Worm (Caenorhabditis elegans): Measurements from ENCODE around the gene Y34B4A.10.

DNA sequence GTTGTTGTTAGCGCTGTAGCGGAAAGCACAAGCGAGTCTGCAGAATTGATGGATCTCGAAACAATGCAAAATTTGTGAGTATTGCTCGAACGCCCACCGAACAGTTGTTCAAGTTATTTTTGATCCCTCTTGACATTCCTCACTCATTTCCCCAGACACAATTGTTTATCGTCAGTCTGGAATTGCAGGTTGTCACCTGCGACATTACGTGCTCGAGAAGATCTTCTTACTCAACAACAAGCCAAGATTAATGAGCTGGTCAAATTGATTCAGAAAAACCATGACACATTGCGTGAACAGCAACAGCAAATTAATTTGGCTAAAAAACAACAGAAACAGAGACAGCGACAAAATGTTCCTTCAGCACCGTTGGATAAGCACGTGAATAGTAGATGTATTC is 47.8 kb upstream of the Y34B4A.10 start:
- TF ChIP-seq ama-1 (optimal IDR thresholded peaks at IDR 0.05) (no peak), F13C5.2 (tag; optimal IDR thresholded peaks at IDR 0.05) (no peak)

All from whole organism, early embryonic.